Fruit fly (Drosophila melanogaster): Measurements from ENCODE around the gene Pdi.

Pdi gene

dm6 chr3L:15142004-15142890 is at the start of gene Pdi:
Gene Pdi, minus strand, starts transcription at chr3L:15142840.
- TF ChIP-seq Dll (optimal IDR thresholded peaks at IDR 0.05) (no peak), usp (GFP tag; optimal IDR thresholded peaks at IDR 0.05) (no peak), CG8478 (optimal IDR thresholded peaks at IDR 0.05) (no peak), EcR (GFP tag; optimal IDR thresholded peaks at IDR 0.05) (peak in 1 of 2 experiments; percentile 12)

DNA sequence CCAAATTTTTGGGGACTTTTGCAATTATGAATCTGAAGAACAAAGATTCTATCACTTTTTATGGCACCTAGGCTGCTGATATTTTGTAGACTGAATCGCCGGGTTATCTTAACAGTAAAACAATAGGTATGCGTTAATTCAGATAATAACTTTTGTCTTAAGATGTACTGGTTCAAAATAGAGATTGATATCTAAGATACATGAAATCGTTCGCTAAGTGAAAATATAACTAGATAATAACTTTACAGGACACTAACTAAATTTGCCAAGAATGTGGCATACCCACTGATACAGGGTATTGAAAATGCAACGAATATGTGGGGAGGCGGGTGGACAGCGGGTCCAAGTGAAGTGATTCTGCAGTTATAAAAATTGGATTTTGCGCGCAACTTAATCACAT is 49.5 kb upstream of the Pdi start:
- peak; percentile 69 for TF ChIP-seq pan (optimal IDR thresholded peaks at IDR 0.05)
- TF ChIP-seq psq (optimal IDR thresholded peaks at IDR 0.05): no peak

- TF ChIP-seq EcR (GFP tag; optimal IDR thresholded peaks at IDR 0.05): no peak
- peak; percentile 54 for TF ChIP-seq pan (optimal IDR thresholded peaks at IDR 0.05)
- no peak for TF ChIP-seq CG8478 (optimal IDR thresholded peaks at IDR 0.05)
Observed at dm6 chr3L:15189707-15190106, 47.1 kb upstream of the Pdi start.

- TF ChIP-seq CG8478 (optimal IDR thresholded peaks at IDR 0.05) (no peak), pan (optimal IDR thresholded peaks at IDR 0.05) (no peak), psq (optimal IDR thresholded peaks at IDR 0.05) (no peak), Dll (optimal IDR thresholded peaks at IDR 0.05) (no peak), usp (GFP tag; optimal IDR thresholded peaks at IDR 0.05) (no peak)
Observed at dm6 chr3L:15188735-15189134, 46.1 kb upstream of the Pdi start.

DNA sequence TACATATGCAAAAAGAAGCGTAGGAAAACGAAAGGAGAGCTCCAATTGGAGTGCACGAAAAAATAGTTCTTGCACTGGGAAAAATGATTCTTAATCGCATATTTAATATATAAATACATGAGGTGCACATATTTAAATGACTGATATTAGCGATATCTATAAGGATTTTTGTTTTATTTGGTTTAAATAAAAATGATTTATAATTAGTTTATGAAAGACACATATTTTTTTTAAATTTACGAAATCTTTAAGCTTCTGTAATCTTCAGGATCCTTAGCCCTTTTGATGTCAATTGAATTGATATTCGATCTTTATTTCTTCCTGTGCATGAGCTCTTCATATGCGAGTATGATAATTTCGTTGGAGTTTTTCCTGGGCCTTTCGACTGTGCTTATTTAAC is 45.1 kb upstream of the Pdi start:
- TF ChIP-seq Dll (optimal IDR thresholded peaks at IDR 0.05) (no peak), psq (optimal IDR thresholded peaks at IDR 0.05) (no peak), EcR (GFP tag; optimal IDR thresholded peaks at IDR 0.05) (no peak), CG8478 (optimal IDR thresholded peaks at IDR 0.05) (no peak), pan (optimal IDR thresholded peaks at IDR 0.05) (no peak), usp (GFP tag; optimal IDR thresholded peaks at IDR 0.05) (no peak)

DNA sequence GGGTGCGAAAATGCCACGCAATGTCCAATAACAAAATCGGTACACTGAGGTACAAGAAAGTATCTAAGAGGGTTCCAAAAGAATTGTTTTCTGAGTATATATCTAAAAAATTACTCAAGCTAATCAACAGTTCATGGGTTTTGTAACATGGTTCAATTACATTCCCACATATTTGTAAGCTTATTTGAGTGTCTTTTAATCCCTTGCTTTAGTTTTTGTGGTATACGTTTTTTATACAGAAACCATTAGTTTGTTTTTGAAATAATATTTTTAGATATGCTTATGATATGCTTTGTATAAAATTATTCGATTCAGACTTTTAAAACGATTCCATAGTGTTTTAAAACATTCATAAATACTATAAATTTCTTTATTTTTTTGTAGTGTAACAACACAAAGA is 38.2 kb upstream of the Pdi start:
- TF ChIP-seq psq (optimal IDR thresholded peaks at IDR 0.05): no peak
- no peak for TF ChIP-seq CG8478 (optimal IDR thresholded peaks at IDR 0.05)
- no peak for TF ChIP-seq pan (optimal IDR thresholded peaks at IDR 0.05)
- no peak for TF ChIP-seq Dll (optimal IDR thresholded peaks at IDR 0.05)
- no peak for TF ChIP-seq usp (GFP tag; optimal IDR thresholded peaks at IDR 0.05)
- no peak for TF ChIP-seq EcR (GFP tag; optimal IDR thresholded peaks at IDR 0.05)

dm6 chr3L:15178618-15179017 is 36.0 kb upstream of the Pdi start:
- no peak for TF ChIP-seq psq (optimal IDR thresholded peaks at IDR 0.05)
- TF ChIP-seq usp (GFP tag; optimal IDR thresholded peaks at IDR 0.05): no peak
- no peak for TF ChIP-seq EcR (GFP tag; optimal IDR thresholded peaks at IDR 0.05)
- no peak for TF ChIP-seq pan (optimal IDR thresholded peaks at IDR 0.05)
- TF ChIP-seq Dll (optimal IDR thresholded peaks at IDR 0.05): no peak
- no peak for TF ChIP-seq CG8478 (optimal IDR thresholded peaks at IDR 0.05)

dm6 chr3L:15176641-15177215 is 34.1 kb upstream of the Pdi start:
- TF ChIP-seq pan (optimal IDR thresholded peaks at IDR 0.05): no peak
- TF ChIP-seq usp (GFP tag; optimal IDR thresholded peaks at IDR 0.05): no peak
- TF ChIP-seq Dll (optimal IDR thresholded peaks at IDR 0.05): no peak
- TF ChIP-seq CG8478 (optimal IDR thresholded peaks at IDR 0.05): no peak
- no peak for TF ChIP-seq psq (optimal IDR thresholded peaks at IDR 0.05)
- no peak for TF ChIP-seq EcR (GFP tag; optimal IDR thresholded peaks at IDR 0.05)

dm6 chr3L:15174823-15175222 is 32.2 kb upstream of the Pdi start:
- TF ChIP-seq usp (GFP tag; optimal IDR thresholded peaks at IDR 0.05): no peak
- TF ChIP-seq Dll (optimal IDR thresholded peaks at IDR 0.05): no peak
- no peak for TF ChIP-seq pan (optimal IDR thresholded peaks at IDR 0.05)
- TF ChIP-seq psq (optimal IDR thresholded peaks at IDR 0.05): no peak
- TF ChIP-seq EcR (GFP tag; optimal IDR thresholded peaks at IDR 0.05): no peak
- TF ChIP-seq CG8478 (optimal IDR thresholded peaks at IDR 0.05): no peak

- TF ChIP-seq psq (optimal IDR thresholded peaks at IDR 0.05) (no peak), usp (GFP tag; optimal IDR thresholded peaks at IDR 0.05) (no peak), CG8478 (optimal IDR thresholded peaks at IDR 0.05) (no peak), pan (optimal IDR thresholded peaks at IDR 0.05) (no peak), Dll (optimal IDR thresholded peaks at IDR 0.05) (no peak), EcR (GFP tag; optimal IDR thresholded peaks at IDR 0.05) (no peak)
Observed at dm6 chr3L:15174086-15174485, 31.4 kb upstream of the Pdi start.

dm6 chr3L:15172404-15173055 is 29.9 kb upstream of the Pdi start:
- TF ChIP-seq CG8478 (optimal IDR thresholded peaks at IDR 0.05) (no peak), psq (optimal IDR thresholded peaks at IDR 0.05) (no peak)

dm6 chr3L:15171769-15172403 is 29.2 kb upstream of the Pdi start:
- no peak for TF ChIP-seq usp (GFP tag; optimal IDR thresholded peaks at IDR 0.05)
- no peak for TF ChIP-seq CG8478 (optimal IDR thresholded peaks at IDR 0.05)
- TF ChIP-seq EcR (GFP tag; optimal IDR thresholded peaks at IDR 0.05): no peak
- TF ChIP-seq Dll (optimal IDR thresholded peaks at IDR 0.05): no peak
- TF ChIP-seq psq (optimal IDR thresholded peaks at IDR 0.05): no peak
- TF ChIP-seq pan (optimal IDR thresholded peaks at IDR 0.05): no peak

Measured in whole organism.